Worm (Caenorhabditis elegans) whole organism, L4 larva: ENCODE results near the gene C08F8.6.

ENCODE experiments used
- F37D6.2 ChIP-seq: sonication (generic microtip); optimal IDR thresholded peaks from 2 replicates; lab custom pipeline; 2016; ENCODE audit warnings: mild to moderate bottlenecking, missing genetic modification characterization, missing compliant biosample characterization
- T20F7.1 ChIP-seq: fragments of 200-800 bp; sonication (Bioruptor generic); optimal IDR thresholded peaks from 2 replicates; lab custom pipeline; 2018; ENCODE audit warnings: mild to moderate bottlenecking, missing genetic modification characterization, missing compliant biosample characterization
- T26A8.4 ChIP-seq: fragments of 200-800 bp; sonication (Bioruptor generic); IDR thresholded peaks from 2 replicates; pipeline ENCODE4 v1.3.6; 2022; ENCODE audit warnings: missing genetic modification characterization, missing compliant biosample characterization
- Y5F2A.4 ChIP-seq: fragments of 200-800 bp; sonication (Bioruptor generic); optimal IDR thresholded peaks from 2 replicates; lab custom pipeline; 2018; ENCODE audit warnings: mild to moderate bottlenecking, missing genetic modification characterization, missing compliant biosample characterization
- Y75B8A.6 ChIP-seq: fragments of 200-800 bp; sonication (Bioruptor generic); IDR thresholded peaks from 2 replicates; pipeline ENCODE4 v1.3.6; 2022; ENCODE audit warnings: missing genetic modification reagents, missing genetic modification characterization, missing compliant biosample characterization
- ama-1 ChIP-seq: fragments of 150-350 bp; optimal IDR thresholded peaks from 2 replicates; lab custom pipeline; 2014; ENCODE audit warnings: inconsistent platforms, mixed read lengths
- ceh-20 ChIP-seq: fragments of 200-800 bp; sonication (Bioruptor generic); IDR thresholded peaks from 2 replicates; pipeline ENCODE4 v1.3.6; 2022; ENCODE audit warnings: missing genetic modification reagents, missing genetic modification characterization, missing compliant biosample characterization
- ceh-44 ChIP-seq: fragments of 200-800 bp; sonication (Bioruptor generic); IDR thresholded peaks from 2 replicates; pipeline ENCODE4 v1.3.6; 2022; ENCODE audit warnings: missing genetic modification reagents, missing genetic modification characterization, missing compliant biosample characterization
- cey-2 ChIP-seq: sonication (generic microtip); optimal IDR thresholded peaks from 3 replicates; lab custom pipeline; 2017; ENCODE audit warnings: missing genetic modification characterization, mild to moderate bottlenecking, missing compliant biosample characterization, antibody characterized with exemption, borderline replicate concordance; ENCODE audit not compliant: insufficient read depth
- daf-8 ChIP-seq: fragments of 200-800 bp; sonication (Bioruptor generic); IDR thresholded peaks from 2 replicates; pipeline ENCODE4 v1.3.6; 2022; ENCODE audit warnings: missing genetic modification characterization, missing compliant biosample characterization
- dmd-6 ChIP-seq: fragments of 200-800 bp; sonication (Bioruptor generic); IDR thresholded peaks from 2 replicates; pipeline ENCODE4 v1.3.6; 2022; ENCODE audit warnings: missing genetic modification reagents, missing genetic modification characterization, missing compliant biosample characterization
- dmd-9 ChIP-seq: fragments of 200-800 bp; sonication (Bioruptor generic); IDR thresholded peaks from 2 replicates; pipeline ENCODE4 v1.3.6; 2022; ENCODE audit warnings: missing genetic modification reagents, missing genetic modification characterization, missing compliant biosample characterization
- duxl-1 ChIP-seq: sonication (generic microtip); optimal IDR thresholded peaks from 2 replicates; lab custom pipeline; 2016; ENCODE audit warnings: mild to moderate bottlenecking, missing genetic modification characterization, moderate library complexity, missing compliant biosample characterization; ENCODE audit not compliant: poor library complexity
- dve-1 ChIP-seq: sonication (generic microtip); optimal IDR thresholded peaks from 2 replicates; lab custom pipeline; 2017; ENCODE audit warnings: antibody characterized with exemption, mild to moderate bottlenecking, missing genetic modification characterization, missing compliant biosample characterization; ENCODE audit not compliant: insufficient read depth
- egl-43 ChIP-seq: fragments of 200-800 bp; sonication (Bioruptor generic); IDR thresholded peaks from 2 replicates; pipeline ENCODE4 v1.3.6; 2022; ENCODE audit warnings: missing genetic modification reagents, missing genetic modification characterization, missing compliant biosample characterization
- fkh-10 ChIP-seq: fragments of 150-350 bp; optimal IDR thresholded peaks from 2 replicates; lab custom pipeline; 2014; ENCODE audit warnings: missing biosample characterization, missing genetic modification reagents, missing genetic modification characterization
- gei-8 ChIP-seq: fragments of 200-800 bp; sonication (Bioruptor generic); optimal IDR thresholded peaks from 2 replicates; lab custom pipeline; 2018; ENCODE audit warnings: mild to moderate bottlenecking, missing genetic modification characterization, missing compliant biosample characterization
- hlh-30 ChIP-seq: sonication (generic microtip); optimal IDR thresholded peaks from 2 replicates; lab custom pipeline; 2017; ENCODE audit warnings: antibody characterized with exemption, mild to moderate bottlenecking, missing genetic modification characterization, missing compliant biosample characterization; ENCODE audit not compliant: insufficient read depth
- hmg-1.1 ChIP-seq: fragments of 200-800 bp; sonication (Bioruptor generic); IDR thresholded peaks from 2 replicates; pipeline ENCODE4 v1.3.6; 2022; ENCODE audit warnings: missing genetic modification reagents, missing genetic modification characterization, missing compliant biosample characterization
- lin-15B ChIP-seq: fragments of 150-350 bp; sonication (generic microtip); optimal IDR thresholded peaks from 3 replicates; lab custom pipeline; 2014; ENCODE audit warnings: missing biosample characterization, missing genetic modification characterization
- lin-38 ChIP-seq: fragments of 200-800 bp; sonication (Bioruptor generic); IDR thresholded peaks from 2 replicates; pipeline ENCODE4 v1.3.6; 2022; ENCODE audit warnings: missing genetic modification reagents, missing genetic modification characterization, missing compliant biosample characterization
- lin-39 ChIP-seq: fragments of 150-350 bp; optimal IDR thresholded peaks from 2 replicates; lab custom pipeline; 2014; ENCODE audit warnings: missing biosample characterization, missing genetic modification reagents, missing genetic modification characterization
- lsy-2 ChIP-seq, 2 experiments: fragments of 150-350 bp in 1 of 2; sonication (generic microtip) in 1 of 2; optimal IDR thresholded peaks; 2 replicates each; lab custom pipeline; 2014 to 2017; ENCODE audit warnings: missing biosample characterization in 2 of 2, missing genetic modification characterization in 2 of 2
- mdt-29 ChIP-seq: fragments of 200-800 bp; sonication (Bioruptor generic); IDR thresholded peaks from 2 replicates; pipeline ENCODE4 v1.3.6; 2022; ENCODE audit warnings: missing genetic modification reagents, missing genetic modification characterization, missing compliant biosample characterization
- mep-1 ChIP-seq: fragments of 150-350 bp; sonication (generic microtip); optimal IDR thresholded peaks from 3 replicates; lab custom pipeline; 2014; ENCODE audit warnings: missing biosample characterization, missing genetic modification characterization
- mes-2 ChIP-seq: sonication (generic microtip); optimal IDR thresholded peaks from 2 replicates; lab custom pipeline; 2016; ENCODE audit warnings: missing genotype, mild to moderate bottlenecking, missing genetic modification characterization, missing compliant biosample characterization; ENCODE audit not compliant: poor library complexity, severe bottlenecking
- mxl-2 ChIP-seq: fragments of 200-800 bp; sonication (Bioruptor generic); conservative IDR thresholded peaks from 2 replicates; pipeline ENCODE4 v1.3.6; 2022; ENCODE audit warnings: missing genetic modification reagents, missing genetic modification characterization, missing compliant biosample characterization
- mxl-3 ChIP-seq: fragments of 200-800 bp; sonication (Bioruptor generic); optimal IDR thresholded peaks from 2 replicates; lab custom pipeline; 2018; ENCODE audit warnings: mild to moderate bottlenecking, missing genetic modification characterization, missing compliant biosample characterization
- nhr-102 ChIP-seq: sonication (generic microtip); optimal IDR thresholded peaks from 2 replicates; lab custom pipeline; 2016; ENCODE audit warnings: mild to moderate bottlenecking, missing genetic modification characterization, moderate library complexity, missing compliant biosample characterization
- nhr-111 ChIP-seq: fragments of 200-800 bp; sonication (Bioruptor generic); optimal IDR thresholded peaks from 2 replicates; lab custom pipeline; 2018; ENCODE audit warnings: mild to moderate bottlenecking, missing genetic modification characterization, missing compliant biosample characterization
- nhr-237 ChIP-seq: sonication (generic microtip); optimal IDR thresholded peaks from 2 replicates; lab custom pipeline; 2017; ENCODE audit warnings: missing biosample characterization, missing genetic modification characterization
- nhr-25 ChIP-seq: sonication (generic microtip); optimal IDR thresholded peaks from 2 replicates; lab custom pipeline; 2017; ENCODE audit warnings: missing genetic modification characterization, mild to moderate bottlenecking, missing compliant biosample characterization, antibody characterized with exemption, moderate library complexity, borderline replicate concordance; ENCODE audit not compliant: insufficient read depth
- nhr-28 ChIP-seq: fragments of 150-350 bp; optimal IDR thresholded peaks from 2 replicates; lab custom pipeline; 2014; ENCODE audit warnings: missing biosample characterization, missing genetic modification characterization
- nhr-41 ChIP-seq: fragments of 200-800 bp; sonication (Bioruptor generic); IDR thresholded peaks from 2 replicates; pipeline ENCODE4 v1.3.6; 2022; ENCODE audit warnings: missing genetic modification reagents, missing genetic modification characterization, missing compliant biosample characterization
- nhr-77 ChIP-seq: fragments of 150-350 bp; optimal IDR thresholded peaks from 2 replicates; lab custom pipeline; 2014; ENCODE audit warnings: missing biosample characterization, missing genetic modification characterization
- pha-4 ChIP-seq, 2 experiments: fragments of 150-350 bp in 1 of 2; fragments of 200-800 bp in 1 of 2; sonication (Bioruptor generic) in 1 of 2; IDR thresholded peaks in 1 of 2; optimal IDR thresholded peaks in 1 of 2; 2 replicates each; pipeline versions ENCODE4 v1.3.6 to Lab custom; 2014 to 2022; ENCODE audit warnings: missing genetic modification characterization in 2 of 2, missing genetic modification reagents in 2 of 2, missing biosample characterization in 1 of 2, missing compliant biosample characterization in 1 of 2
- snpc-1.2 ChIP-seq: fragments of 200-800 bp; sonication (Bioruptor generic); IDR thresholded peaks from 2 replicates; pipeline ENCODE4 v1.3.6; 2022; ENCODE audit warnings: missing genetic modification reagents, missing genetic modification characterization, missing compliant biosample characterization
- snpc-4 ChIP-seq: fragments of 150-350 bp; optimal IDR thresholded peaks from 2 replicates; lab custom pipeline; 2014; ENCODE audit warnings: missing biosample characterization, missing genetic modification characterization
- spr-3 ChIP-seq: fragments of 200-800 bp; sonication (Bioruptor generic); optimal IDR thresholded peaks from 2 replicates; lab custom pipeline; 2018; ENCODE audit warnings: mild to moderate bottlenecking, missing genetic modification characterization, missing compliant biosample characterization
- tag-97 ChIP-seq: fragments of 200-800 bp; sonication (Bioruptor generic); IDR thresholded peaks from 2 replicates; pipeline ENCODE4 v1.3.6; 2022; ENCODE audit warnings: missing genetic modification characterization, missing compliant biosample characterization
- tra-1 ChIP-seq: fragments of 200-800 bp; sonication (Bioruptor generic); IDR thresholded peaks from 2 replicates; pipeline ENCODE4 v1.3.6; 2022; ENCODE audit warnings: missing genetic modification reagents, missing genetic modification characterization, missing compliant biosample characterization
- unc-39 ChIP-seq: sonication (generic microtip); optimal IDR thresholded peaks from 2 replicates; lab custom pipeline; 2017; ENCODE audit warnings: missing biosample characterization, missing genetic modification characterization
- vab-7 ChIP-seq: fragments of 200-800 bp; sonication (Bioruptor generic); IDR thresholded peaks from 2 replicates; pipeline ENCODE4 v1.3.6; 2022; ENCODE audit warnings: missing genetic modification reagents, missing genetic modification characterization, missing compliant biosample characterization
- zfp-2 ChIP-seq: sonication (generic microtip); optimal IDR thresholded peaks from 2 replicates; lab custom pipeline; 2016; ENCODE audit warnings: mild to moderate bottlenecking, missing genetic modification characterization, missing compliant biosample characterization
- zfp-3 ChIP-seq: fragments of 200-800 bp; sonication (Bioruptor generic); conservative IDR thresholded peaks from 2 replicates; pipeline ENCODE4 v1.3.6; 2022; ENCODE audit warnings: missing genetic modification reagents, missing genetic modification characterization, missing compliant biosample characterization
- ztf-11 ChIP-seq: fragments of 150-350 bp; optimal IDR thresholded peaks from 2 replicates; lab custom pipeline; 2014; ENCODE audit warnings: missing biosample characterization, missing genetic modification characterization

Gene C08F8.6

DNA sequence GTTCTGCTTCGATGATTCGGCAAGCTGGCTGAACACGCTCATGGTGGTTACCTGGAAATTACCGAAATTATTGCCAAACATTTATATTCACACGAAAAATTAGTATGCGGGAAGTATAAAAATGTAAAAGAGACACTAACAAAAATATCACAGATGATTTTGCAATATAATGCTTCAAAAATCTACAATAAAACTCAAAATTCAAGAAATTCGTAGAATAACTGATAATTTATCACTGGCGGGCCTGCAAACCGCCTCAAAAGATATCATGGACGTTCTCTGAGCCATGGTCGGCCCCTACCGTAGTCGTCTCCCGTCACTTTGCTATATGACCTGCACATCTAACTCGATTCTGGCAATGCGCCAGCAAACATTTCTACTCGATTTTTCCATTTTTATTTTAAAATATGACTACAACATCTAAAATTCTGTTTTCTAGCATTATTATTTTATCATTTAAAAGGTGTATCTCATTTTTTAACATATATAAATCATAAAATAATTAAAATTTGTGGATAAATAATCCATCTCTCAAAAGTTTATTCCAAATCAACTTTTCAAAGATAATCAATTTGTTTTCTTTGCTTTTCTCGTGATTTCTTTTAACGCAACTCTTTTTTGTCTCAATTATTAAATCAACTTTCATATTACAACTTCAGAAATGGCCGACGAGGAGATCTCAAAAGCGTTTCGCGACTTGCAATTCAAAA lies 15.1 kb downstream of the C08F8.6 start, which contains the start of the genes F01G4.6 and pfd-1 (continued):
- TF ChIP-seq mep-1 (tag; lab: Kevin White, UChicago) (peak; percentile 96), ceh-44 (GFP tag; lab: Robert Waterston, UW) (no peak), unc-39 (no peak), Y75B8A.6 (GFP tag; lab: Robert Waterston, UW) (0 out of 2 replicates have a peak, but pooled peaks have one; percentile 47), nhr-25 (tag; lab: Kevin White, UChicago) (peak; percentile 80), snpc-1.2 (GFP tag; lab: Robert Waterston, UW) (no peak), lin-39 (tag; lab: Kevin White, UChicago) (no peak), lin-15B (tag; lab: Kevin White, UChicago) (no peak), mdt-29 (GFP tag; lab: Robert Waterston, UW) (peak; percentile 49; the same call in 1 of the 2 replicates), spr-3 (GFP tag; lab: Kevin White, UChicago) (no peak), gei-8 (GFP tag; lab: Kevin White, UChicago) (peak; percentile 45), ceh-20 (GFP tag; lab: Robert Waterston, UW) (peak; percentile 89), lsy-2 (tag; optimal IDR thresholded peaks at IDR 0.05; lab: Kevin White, UChicago) (peak; percentile 96 to 99), nhr-111 (GFP tag; lab: Kevin White, UChicago) (no peak), zfp-2 (tag; lab: Kevin White, UChicago) (peak; percentile 97), lin-38 (GFP tag; lab: Robert Waterston, UW) (peak; percentile 84), tra-1 (0 out of 2 replicates have a peak, but pooled peaks have one; percentile 11), mxl-2 (GFP tag; lab: Robert Waterston, UW) (peak; percentile 66; the same call in 1 of the 2 replicates), mxl-3 (GFP tag; lab: Kevin White, UChicago) (peak; percentile 48), ztf-11 (tag; lab: Kevin White, UChicago) (no peak), egl-43 (GFP tag; lab: Robert Waterston, UW) (0 out of 2 replicates have a peak, but pooled peaks have one; percentile 56), nhr-237 (tag; lab: Kevin White, UChicago) (no peak), nhr-102 (tag; lab: Kevin White, UChicago) (peak; percentile 83), F37D6.2 (tag; lab: Kevin White, UChicago) (peak; percentile 79), tag-97 (no peak), fkh-10 (GFP tag; lab: Kevin White, UChicago) (peak; percentile 67), cey-2 (tag; lab: Kevin White, UChicago) (no peak), daf-8 (GFP tag; lab: Robert Waterston, UW) (no peak), mes-2 (tag; lab: Kevin White, UChicago) (peak; percentile 93), T20F7.1 (GFP tag; lab: Kevin White, UChicago) (no peak), nhr-28 (peak; percentile 87), vab-7 (peak; percentile 55; the same call in 1 of the 2 replicates), dmd-9 (GFP tag; lab: Robert Waterston, UW) (no peak)
- TF ChIP-seq, all 104 proteins: peak for 59

DNA sequence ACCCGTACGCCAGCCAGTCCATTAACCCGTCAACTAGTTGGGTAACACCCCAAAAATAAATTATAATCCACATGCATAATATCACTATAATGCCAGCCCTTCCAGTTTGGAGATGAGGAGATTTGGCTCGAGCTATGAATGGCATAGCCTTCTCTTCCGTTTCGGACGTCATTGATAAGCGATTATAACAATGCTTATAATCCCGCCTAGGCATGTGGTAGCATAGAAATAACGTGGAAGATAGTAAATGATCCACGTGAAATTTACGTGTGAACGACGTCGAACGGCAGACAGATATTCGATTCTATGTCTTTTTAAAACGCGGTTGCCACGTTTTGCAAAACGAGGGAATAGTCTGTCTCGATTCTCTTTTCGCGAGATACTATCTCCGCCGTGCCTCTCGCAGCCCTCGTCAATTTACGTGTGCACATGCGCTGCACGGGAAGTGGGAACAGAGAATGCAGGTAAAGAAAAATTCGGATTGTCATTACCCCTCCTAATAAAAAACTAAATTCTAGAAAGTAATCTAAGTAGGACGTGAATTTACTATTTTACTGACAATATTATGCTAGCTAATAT lies 15.9 kb downstream of the C08F8.6 start:
- TF ChIP-seq nhr-25 (tag; lab: Kevin White, UChicago) (no peak), nhr-77 (tag; lab: Kevin White, UChicago) (no peak), mxl-3 (GFP tag; lab: Kevin White, UChicago) (peak; percentile 84), hlh-30 (tag; lab: Kevin White, UChicago) (peak; percentile 49), Y5F2A.4 (GFP tag; lab: Kevin White, UChicago) (no peak), pha-4 (GFP tag; IDR thresholded peaks at IDR 0.05; lab: Robert Waterston, UW) (no peak), pha-4 (tag; optimal IDR thresholded peaks at IDR 0.05; lab: Kevin White, UChicago) (no peak), ama-1 (no peak), T26A8.4 (no peak), nhr-41 (no peak), snpc-4 (tag; lab: Kevin White, UChicago) (no peak), duxl-1 (tag; lab: Kevin White, UChicago) (no peak), hmg-1.1 (GFP tag; lab: Robert Waterston, UW) (no peak), zfp-3 (GFP tag; lab: Robert Waterston, UW) (no peak), lsy-2 (tag; optimal IDR thresholded peaks at IDR 0.05; lab: Kevin White, UChicago) (peak in 1 of 2 experiments; percentile 40), dmd-6 (peak; percentile 59), dve-1 (tag; lab: Kevin White, UChicago) (peak; percentile 16)
